Worm (Caenorhabditis elegans) whole organism, midembryonic: ENCODE data around the gene K07E8.6.

ENCODE experiments used
- T22C8.4 ChIP-seq: fragments of 200-800 bp; sonication (Bioruptor generic); IDR thresholded peaks from 2 replicates; pipeline ENCODE4 v1.3.6; 2022; ENCODE audit warnings: missing genetic modification characterization, missing compliant biosample characterization
- cog-1 ChIP-seq: sonication (generic microtip); optimal IDR thresholded peaks from 2 replicates; lab custom pipeline; 2016; ENCODE audit warnings: missing genetic modification characterization, missing compliant biosample characterization
- flt-1 ChIP-seq: fragments of 200-800 bp; sonication (Bioruptor generic); IDR thresholded peaks from 2 replicates; pipeline ENCODE4 v1.3.6; 2022; ENCODE audit warnings: missing genetic modification characterization, missing compliant biosample characterization
- tab-1 ChIP-seq: fragments of 200-800 bp; sonication (Bioruptor generic); IDR thresholded peaks from 2 replicates; pipeline ENCODE4 v1.3.6; 2022; ENCODE audit warnings: missing genetic modification characterization, missing compliant biosample characterization
- ztf-29 ChIP-seq: fragments of 200-800 bp; sonication (Bioruptor generic); IDR thresholded peaks from 2 replicates; pipeline ENCODE4 v1.3.6; 2022; ENCODE audit warnings: missing genetic modification reagents, missing genetic modification characterization, missing compliant biosample characterization

DNA sequence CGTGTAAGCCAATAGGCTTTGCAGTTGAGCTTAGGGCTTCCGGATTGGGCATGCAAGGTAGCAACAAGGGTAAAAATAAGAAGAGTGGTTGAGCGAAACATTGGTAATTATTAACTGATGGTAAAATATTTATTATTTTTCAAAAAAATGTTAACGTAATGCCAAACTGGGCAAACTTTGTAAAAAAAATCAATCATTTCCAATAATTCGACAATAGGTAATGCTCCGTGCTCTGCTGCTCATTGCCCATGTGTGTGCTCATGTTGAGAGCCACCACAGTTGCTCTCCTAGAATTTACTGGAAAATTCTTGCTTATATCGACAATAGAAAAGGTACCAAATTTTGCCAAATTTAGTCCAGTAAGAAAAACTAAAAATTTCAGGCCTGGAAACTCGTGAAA is 41.2 kb upstream of the K07E8.6 start, which contains the start of the genes T02H6.10 and T02H6.8:
- TF ChIP-seq cog-1 (tag; lab: Kevin White, UChicago) (no peak), tab-1 (GFP tag; lab: Robert Waterston, UW) (no peak), flt-1 (GFP tag; lab: Robert Waterston, UW) (no peak), T22C8.4 (GFP tag; lab: Robert Waterston, UW) (no peak), ztf-29 (no peak)
